Fruit fly (Drosophila melanogaster) whole organism, embryonic: ENCODE data around the gene CG42852.

ENCODE experiments used
- Ada2b ChIP-seq: fragments of 200-800 bp; sonication (Bioruptor generic); IDR thresholded peaks from 2 replicates; pipeline ENCODE4 v1.3.6; 2022; ENCODE audit warnings: missing biosample characterization, missing genetic modification characterization
- Aef1 ChIP-seq: fragments of 200-800 bp; sonication (Bioruptor generic); IDR thresholded peaks from 3 replicates; pipeline ENCODE4 v1.3.6; 2022; ENCODE audit warnings: missing biosample characterization, missing genetic modification characterization
- Asciz ChIP-seq: fragments of 200-800 bp; sonication (Bioruptor generic); optimal IDR thresholded peaks from 2 replicates; lab custom pipeline; 2017; ENCODE audit warnings: missing biosample characterization, mild to moderate bottlenecking, missing genetic modification characterization, missing genetic modification reagents
- C15 ChIP-seq: fragments of 200-800 bp; sonication (Bioruptor generic); IDR thresholded peaks from 3 replicates; pipeline ENCODE4 v1.3.6; 2022; ENCODE audit warnings: missing biosample characterization, missing genetic modification characterization
- CG10654 ChIP-seq: fragments of 200-800 bp; sonication (Bioruptor generic); optimal IDR thresholded peaks from 2 replicates; lab custom pipeline; 2016; ENCODE audit warnings: missing biosample characterization, missing genetic modification characterization
- CG14441 ChIP-seq: fragments of 200-800 bp; sonication (Bioruptor generic); IDR thresholded peaks from 2 replicates; pipeline ENCODE4 v1.3.6; 2022; ENCODE audit warnings: missing biosample characterization, missing genetic modification characterization
- CG15269 ChIP-seq: fragments of 200-800 bp; sonication (Bioruptor generic); optimal IDR thresholded peaks from 2 replicates; lab custom pipeline; 2018; ENCODE audit warnings: missing biosample characterization, mild to moderate bottlenecking, missing genetic modification characterization, moderate library complexity
- CG17328 ChIP-seq: fragments of 200-800 bp; sonication (Bioruptor generic); IDR thresholded peaks from 2 replicates; pipeline ENCODE4 v1.3.6; 2022; ENCODE audit warnings: missing biosample characterization, missing genetic modification characterization
- CG18262 ChIP-seq: fragments of 200-800 bp; optimal IDR thresholded peaks from 3 replicates; lab custom pipeline; 2019; ENCODE audit warnings: missing biosample characterization, mild to moderate bottlenecking, missing genetic modification characterization, moderate library complexity
- CG2116 ChIP-seq: fragments of 200-800 bp; sonication (Bioruptor generic); optimal IDR thresholded peaks from 3 replicates; lab custom pipeline; 2018; ENCODE audit warnings: missing biosample characterization, mild to moderate bottlenecking, missing genetic modification characterization
- CG2199 ChIP-seq: fragments of 200-800 bp; sonication (Bioruptor generic); IDR thresholded peaks from 3 replicates; pipeline ENCODE4 v1.3.6; 2022; ENCODE audit warnings: missing biosample characterization, missing genetic modification characterization
- CG32532 ChIP-seq: fragments of 200-800 bp; sonication (Bioruptor generic); IDR thresholded peaks from 2 replicates; pipeline ENCODE4 v1.3.6; 2022; ENCODE audit warnings: missing biosample characterization, missing genetic modification characterization
- CG3281 ChIP-seq: fragments of 200-800 bp; sonication (Bioruptor generic); optimal IDR thresholded peaks from 3 replicates; lab custom pipeline; 2017; ENCODE audit warnings: missing biosample characterization, mild to moderate bottlenecking, missing genetic modification characterization
- CG4404 ChIP-seq: fragments of 200-800 bp; sonication (Bioruptor generic); IDR thresholded peaks from 2 replicates; pipeline ENCODE4 v1.3.6; 2022; ENCODE audit warnings: missing biosample characterization, missing genetic modification characterization
- CG4730 ChIP-seq: fragments of 200-800 bp; sonication (Bioruptor generic); IDR thresholded peaks from 2 replicates; pipeline ENCODE4 v1.3.6; 2022; ENCODE audit warnings: missing biosample characterization, missing genetic modification characterization
- CG6813 ChIP-seq: fragments of 200-800 bp; sonication (Bioruptor generic); optimal IDR thresholded peaks from 2 replicates; lab custom pipeline; 2017; ENCODE audit warnings: missing biosample characterization, missing genetic modification characterization, mild to moderate bottlenecking, moderate library complexity, missing genetic modification reagents
- CG7556 ChIP-seq: fragments of 200-800 bp; sonication (Bioruptor generic); optimal IDR thresholded peaks from 2 replicates; lab custom pipeline; 2017; ENCODE audit warnings: missing biosample characterization, mild to moderate bottlenecking, missing genetic modification characterization
- CG8944 ChIP-seq: fragments of 200-800 bp; sonication (Bioruptor generic); optimal IDR thresholded peaks from 3 replicates; lab custom pipeline; 2016; ENCODE audit warnings: missing biosample characterization, missing genetic modification characterization
- Ets65A ChIP-seq: fragments of 200-800 bp; sonication (Bioruptor generic); peaks from one replicate; lab custom pipeline; 2016; ENCODE audit warnings: missing biosample characterization, missing genetic modification characterization
- Fer1 ChIP-seq: fragments of 200-800 bp; sonication (Bioruptor generic); optimal IDR thresholded peaks from 2 replicates; lab custom pipeline; 2017; ENCODE audit warnings: missing biosample characterization, mild to moderate bottlenecking, missing genetic modification characterization
- H2.0 ChIP-seq: fragments of 200-800 bp; sonication (Bioruptor generic); IDR thresholded peaks from 2 replicates; pipeline ENCODE4 v1.3.6; 2022; ENCODE audit warnings: missing biosample characterization, missing genetic modification characterization
- HLH3B ChIP-seq: fragments of 200-800 bp; sonication (Bioruptor generic); IDR thresholded peaks from 2 replicates; pipeline ENCODE4 v1.3.6; 2022; ENCODE audit warnings: missing biosample characterization, missing genetic modification characterization
- Hmx ChIP-seq: fragments of 200-800 bp; sonication (Bioruptor generic); optimal IDR thresholded peaks from 2 replicates; lab custom pipeline; 2016; ENCODE audit warnings: missing biosample characterization, missing genetic modification characterization
- Hr51 ChIP-seq, 2 experiments: fragments of 200-800 bp; sonication (Bioruptor generic); optimal IDR thresholded peaks; 2 replicates in 1 of 2; 3 replicates in 1 of 2; lab custom pipeline; 2016 to 2018; ENCODE audit warnings: missing biosample characterization in 2 of 2, missing genetic modification characterization in 2 of 2, mild to moderate bottlenecking in 1 of 2, moderate library complexity in 1 of 2
- Jarid2 ChIP-seq: fragments of 200-800 bp; sonication (Bioruptor generic); optimal IDR thresholded peaks from 3 replicates; lab custom pipeline; 2017; ENCODE audit warnings: mild to moderate bottlenecking, missing biosample characterization, missing genetic modification reagents, missing genetic modification characterization
- Meics ChIP-seq: fragments of 200-800 bp; sonication (Bioruptor generic); optimal IDR thresholded peaks from 2 replicates; lab custom pipeline; 2017; ENCODE audit warnings: missing biosample characterization, mild to moderate bottlenecking, missing genetic modification characterization
- Optix ChIP-seq: fragments of 200-800 bp; sonication (Bioruptor generic); IDR thresholded peaks from 3 replicates; pipeline ENCODE4 v1.3.6; 2022; ENCODE audit warnings: missing biosample characterization, missing genetic modification characterization
- Ptx1 ChIP-seq: fragments of 200-800 bp; sonication (Bioruptor generic); IDR thresholded peaks from 2 replicates; pipeline ENCODE4 v1.3.6; 2022; ENCODE audit warnings: missing biosample characterization, missing genetic modification characterization
- Six4 ChIP-seq: fragments of 200-800 bp; sonication (Bioruptor generic); optimal IDR thresholded peaks from 2 replicates; lab custom pipeline; 2016; ENCODE audit warnings: missing biosample characterization, missing genetic modification characterization
- Sry-β ChIP-seq: fragments of 200-800 bp; sonication (Bioruptor generic); optimal IDR thresholded peaks from 2 replicates; lab custom pipeline; 2018; ENCODE audit warnings: missing biosample characterization, mild to moderate bottlenecking, missing genetic modification characterization, moderate library complexity
- Trl ChIP-seq, 3 experiments: fragments of >200 bp in 2 of 3; fragments of 200-800 bp in 1 of 3; sonication (Bioruptor generic) in 1 of 3; optimal IDR thresholded peaks; 2 replicates in 1 of 3; 3 replicates in 2 of 3; lab custom pipeline; 2016 to 2017; ENCODE audit warnings: missing biosample characterization in 1 of 3, missing genetic modification characterization in 1 of 3
- ap ChIP-seq: fragments of 200-800 bp; sonication (Bioruptor generic); IDR thresholded peaks from 2 replicates; pipeline ENCODE4 v1.3.6; 2022; ENCODE audit warnings: missing biosample characterization, missing genetic modification characterization
- ara ChIP-seq: fragments of 200-800 bp; sonication (Bioruptor generic); IDR thresholded peaks from 2 replicates; pipeline ENCODE4 v1.3.6; 2022; ENCODE audit warnings: missing biosample characterization, missing genetic modification characterization
- bcd ChIP-seq: fragments of 200-800 bp; sonication (Bioruptor generic); optimal IDR thresholded peaks from 2 replicates; lab custom pipeline; 2017; ENCODE audit warnings: missing biosample characterization, mild to moderate bottlenecking, missing genetic modification characterization
- btn ChIP-seq: fragments of 200-800 bp; sonication (Bioruptor generic); optimal IDR thresholded peaks from 2 replicates; lab custom pipeline; 2016; ENCODE audit warnings: missing biosample characterization, missing genetic modification characterization
- caup ChIP-seq: fragments of 200-800 bp; sonication (Bioruptor generic); optimal IDR thresholded peaks from 3 replicates; lab custom pipeline; 2017; ENCODE audit warnings: missing biosample characterization, mild to moderate bottlenecking, missing genetic modification characterization, moderate library complexity; ENCODE audit not compliant: severe bottlenecking
- cg ChIP-seq: fragments of 200-800 bp; sonication (Bioruptor generic); optimal IDR thresholded peaks from 3 replicates; lab custom pipeline; 2019; ENCODE audit warnings: missing biosample characterization, mild to moderate bottlenecking, missing genetic modification characterization, moderate library complexity
- ci ChIP-seq: fragments of 200-800 bp; sonication (Bioruptor generic); IDR thresholded peaks from 3 replicates; pipeline ENCODE4 v1.3.6; 2022; ENCODE audit warnings: missing biosample characterization, missing genetic modification characterization
- crol ChIP-seq: fragments of 200-800 bp; sonication (Bioruptor generic); IDR thresholded peaks from 2 replicates; pipeline ENCODE4 v1.3.6; 2022; ENCODE audit warnings: missing biosample characterization, missing genetic modification characterization
- dan ChIP-seq: fragments of 200-800 bp; sonication (Bioruptor generic); IDR thresholded peaks from 2 replicates; pipeline ENCODE4 v1.3.6; 2022; ENCODE audit warnings: missing biosample characterization, missing genetic modification characterization
- fd96Cb ChIP-seq: fragments of 200-800 bp; sonication (Bioruptor generic); optimal IDR thresholded peaks from 2 replicates; lab custom pipeline; 2018; ENCODE audit warnings: missing biosample characterization, mild to moderate bottlenecking, missing genetic modification characterization, moderate library complexity
- gem ChIP-seq: fragments of 200-800 bp; sonication (Bioruptor generic); optimal IDR thresholded peaks from 2 replicates; lab custom pipeline; 2019; ENCODE audit warnings: missing biosample characterization, mild to moderate bottlenecking, missing genetic modification characterization, moderate library complexity
- gro ChIP-seq: fragments of 200-800 bp; sonication (Bioruptor generic); optimal IDR thresholded peaks from 2 replicates; lab custom pipeline; 2016; ENCODE audit warnings: missing biosample characterization, missing genetic modification characterization
- lab ChIP-seq: fragments of 200-800 bp; sonication (Bioruptor generic); optimal IDR thresholded peaks from 3 replicates; lab custom pipeline; 2017; ENCODE audit warnings: missing biosample characterization, missing genetic modification characterization, mild to moderate bottlenecking, moderate library complexity, missing genetic modification reagents
- lmd ChIP-seq: fragments of 200-800 bp; sonication (Bioruptor generic); IDR thresholded peaks from 2 replicates; pipeline ENCODE4 v1.3.6; 2022; ENCODE audit warnings: missing biosample characterization, missing genetic modification characterization
- rib ChIP-seq: fragments of 200-800 bp; sonication (Bioruptor generic); IDR thresholded peaks from 2 replicates; pipeline ENCODE4 v1.3.6; 2022; ENCODE audit warnings: missing biosample characterization, missing genetic modification characterization
- salm ChIP-seq: fragments of 200-800 bp; sonication (Bioruptor generic); optimal IDR thresholded peaks from 2 replicates; lab custom pipeline; 2018; ENCODE audit warnings: missing biosample characterization, mild to moderate bottlenecking, missing genetic modification characterization
- unpg ChIP-seq: fragments of 200-800 bp; sonication (Bioruptor generic); optimal IDR thresholded peaks from 3 replicates; lab custom pipeline; 2018; ENCODE audit warnings: missing biosample characterization, mild to moderate bottlenecking, missing genetic modification characterization, moderate library complexity

The CG42852 gene

DNA sequence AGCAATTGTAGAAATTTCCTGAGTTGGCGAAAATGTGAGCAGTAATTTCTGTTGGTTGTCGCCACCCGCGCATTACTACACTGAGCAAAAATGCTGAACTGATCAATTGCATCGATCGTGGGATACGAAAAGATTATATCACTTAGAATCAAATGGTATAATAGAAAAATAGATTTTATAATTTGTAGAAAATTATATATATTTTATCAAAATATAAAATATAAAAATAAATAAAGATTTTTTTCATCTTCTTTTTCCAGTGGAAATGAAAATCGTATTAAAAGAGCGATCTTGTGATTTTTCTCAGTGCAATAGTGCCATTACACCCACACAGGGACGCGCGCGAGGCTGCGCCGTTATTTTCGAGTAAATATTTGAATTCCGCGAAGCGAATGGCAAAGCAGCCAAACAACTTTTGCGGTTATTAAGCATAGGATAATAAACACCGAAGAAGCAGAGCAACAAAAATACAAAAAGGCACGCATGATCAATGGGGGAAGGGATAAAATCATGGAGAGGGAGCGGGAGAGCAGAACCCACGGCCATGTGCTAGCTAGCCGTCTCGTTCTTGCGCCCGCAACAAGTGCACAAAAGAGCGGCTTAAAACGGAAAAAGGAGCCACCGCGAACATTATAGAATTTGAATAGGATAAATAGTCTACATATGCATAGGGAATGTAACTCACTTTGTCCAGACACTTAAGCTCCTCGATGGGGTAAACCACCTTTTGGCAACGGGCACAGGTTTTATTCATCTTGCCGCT is 44.9 kb upstream of the CG42852 start (continued):
- peak; percentile 25 for TF ChIP-seq CG6813
- TF ChIP-seq Hmx, result no peak
- TF ChIP-seq Ada2b, result peak; percentile 43
- TF ChIP-seq Ptx1 (GFP tag; lab: Robert Waterston, UW), result peak; percentile 72
- TF ChIP-seq fd96Cb (tag; lab: Kevin White, UChicago), result peak; percentile 45
- TF ChIP-seq unpg (GFP tag; lab: Kevin White, UChicago), result peak; percentile 60
- TF ChIP-seq HLH3B, result peak; percentile 35; the same call in 1 of the 2 replicates
- no peak for TF ChIP-seq gro
- TF ChIP-seq Optix (GFP tag; lab: Robert Waterston, UW), result peak; percentile 21; the same call in 1 of the 3 replicates
- 0 out of 3 replicates have a peak, but pooled peaks have one; percentile 38 for TF ChIP-seq ci
- TF ChIP-seq Ets65A, result peak; percentile 37
- TF ChIP-seq btn, result no peak
- peak; percentile 68 for TF ChIP-seq lab (GFP tag; lab: Kevin White, UChicago)
- peak; percentile 63 for TF ChIP-seq CG14441 (GFP tag; lab: Robert Waterston, UW)
- no peak for TF ChIP-seq H2.0 (GFP tag; lab: Robert Waterston, UW)
- TF ChIP-seq CG2116 (GFP tag; lab: Kevin White, UChicago), result peak; percentile 14
- TF ChIP-seq CG2199 (GFP tag; lab: Robert Waterston, UW), result 0 out of 3 replicates have a peak, but pooled peaks have one; percentile 72
- peak; percentile 53 for TF ChIP-seq bcd (GFP tag; lab: Kevin White, UChicago)
- TF ChIP-seq lmd (GFP tag; lab: Robert Waterston, UW), result peak; percentile 71
- peak; percentile 50; the same call in 2 of the 3 replicates for TF ChIP-seq Aef1 (GFP tag; lab: Robert Waterston, UW)
- TF ChIP-seq Asciz (GFP tag; lab: Kevin White, UChicago), result peak; percentile 6
- peak; percentile 74 for TF ChIP-seq CG32532 (GFP tag; lab: Robert Waterston, UW)
- TF ChIP-seq Jarid2 (GFP tag; lab: Kevin White, UChicago), result peak; percentile 13
- no peak for TF ChIP-seq CG8944 (GFP tag; lab: Kevin White, UChicago)
- TF ChIP-seq C15 (GFP tag; lab: Robert Waterston, UW), result no peak
- peak; percentile 60 for TF ChIP-seq Fer1
- peak; percentile 43 for TF ChIP-seq CG15269 (tag; lab: Kevin White, UChicago)
- TF ChIP-seq CG7556 (GFP tag; lab: Kevin White, UChicago), result peak; percentile 54
- TF ChIP-seq Meics (GFP tag; lab: Kevin White, UChicago), result peak; percentile 18
- no peak for TF ChIP-seq Sry-β (GFP tag; lab: Kevin White, UChicago)
- TF ChIP-seq ara (GFP tag; lab: Robert Waterston, UW), result 0 out of 2 replicates have a peak, but pooled peaks have one; percentile 16
- TF ChIP-seq CG4404 (GFP tag; lab: Robert Waterston, UW), result peak; percentile 43; the same call in 1 of the 2 replicates
- TF ChIP-seq ap, result no peak
- TF ChIP-seq gem (tag; lab: Kevin White, UChicago), result peak; percentile 75
- TF ChIP-seq CG4730 (GFP tag; lab: Robert Waterston, UW), result no peak
- no peak for TF ChIP-seq dan
- peak; percentile 41 for TF ChIP-seq caup (GFP tag; lab: Kevin White, UChicago)
- TF ChIP-seq crol (GFP tag; lab: Robert Waterston, UW), result no peak
- no peak for TF ChIP-seq cg (GFP tag; lab: Kevin White, UChicago)
- no peak for TF ChIP-seq Trl (optimal IDR thresholded peaks at IDR 0.05; lab: Kevin White, UChicago)
- no peak for TF ChIP-seq Trl (GFP tag; optimal IDR thresholded peaks at IDR 0.05; lab: Kevin White, UChicago)
- 0 out of 2 replicates have a peak, but pooled peaks have one; percentile 8 for TF ChIP-seq rib (GFP tag; lab: Robert Waterston, UW)
- peak; percentile 10 for TF ChIP-seq salm (tag; lab: Kevin White, UChicago)
- TF ChIP-seq Hr51 (GFP tag; optimal IDR thresholded peaks at IDR 0.05; lab: Kevin White, UChicago), result peak in 1 of 2 experiments; percentile 19
- TF ChIP-seq CG3281, result peak; percentile 59
- TF ChIP-seq CG17328, result 0 out of 2 replicates have a peak, but pooled peaks have one; percentile 19
- TF ChIP-seq CG18262 (tag; lab: Kevin White, UChicago), result peak; percentile 58
- peak; percentile 36 for TF ChIP-seq Six4 (GFP tag; lab: Kevin White, UChicago)
- peak; percentile 41 for TF ChIP-seq CG10654 (GFP tag; lab: Kevin White, UChicago)
